4 fruit fly cellular contexts compared by ENCODE assay signal in the genomic region with DNA sequence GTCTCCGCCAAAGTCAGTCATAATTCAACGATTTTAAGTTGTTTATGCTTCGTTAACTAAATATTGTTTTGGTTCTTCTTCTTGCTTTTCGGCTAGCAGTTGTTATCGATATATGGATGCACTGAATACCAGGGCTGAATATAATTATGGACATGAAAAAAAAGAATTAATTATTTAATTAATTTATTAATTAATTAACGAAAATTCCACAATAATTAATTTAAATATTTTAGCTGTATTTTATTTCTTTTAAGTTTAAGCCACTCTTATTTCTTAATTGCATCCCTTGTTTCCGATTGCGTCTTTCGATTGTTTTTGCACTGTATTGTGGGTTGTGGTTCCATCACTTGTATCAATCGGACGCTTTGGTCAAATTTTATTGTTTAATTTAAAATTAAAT.
TF ChIP-seq lines count a peak whose summit lies in the region.

A gene (minus strand): TSS at position 112 of the 400 bp plus-strand sequence.
A gene (plus strand): TSS at position 326 of the 400 bp plus-strand sequence.

TF ChIP-seq in whole organism, adult, 20 proteins besides CTCF, POLR2A, EP300 and RAD21 (continued from another document):
- TF ChIP-seq bab1 (GFP tag; optimal IDR thresholded peaks at IDR 0.05; lab: Kevin White, UChicago) (peak; percentile 45), ovo (GFP tag; optimal IDR thresholded peaks at IDR 0.05; lab: Kevin White, UChicago) (peak; percentile 82), cnc (optimal IDR thresholded peaks at IDR 0.05; lab: Kevin White, UChicago) (no peak)

TF ChIP-seq in whole organism, embryonic, 481 proteins besides CTCF, POLR2A, EP300 and RAD21 (continued from another document and continues in another):
- TF ChIP-seq CG2116 (GFP tag; optimal IDR thresholded peaks at IDR 0.05; lab: Kevin White, UChicago) (peak; percentile 92), br (optimal IDR thresholded peaks at IDR 0.05; lab: Kevin White, UChicago) (no peak), CG8089 (GFP tag; optimal IDR thresholded peaks at IDR 0.05; lab: Kevin White, UChicago) (no peak), peb (GFP tag; IDR thresholded peaks at IDR 0.05; lab: Robert Waterston, UW) (peak; percentile 64), kay (GFP tag; optimal IDR thresholded peaks at IDR 0.05; lab: Kevin White, UChicago) (peak; percentile 67), eyg (GFP tag; optimal IDR thresholded peaks at IDR 0.05; lab: Kevin White, UChicago) (no peak), nmo (GFP tag; optimal IDR thresholded peaks at IDR 0.05; lab: Kevin White, UChicago) (peak; percentile 24), CG2875 (GFP tag; optimal IDR thresholded peaks at IDR 0.05; lab: Kevin White, UChicago) (peak; percentile 60), da (GFP tag; optimal IDR thresholded peaks at IDR 0.05; lab: Kevin White, UChicago) (no peak), CG10462 (GFP tag; optimal IDR thresholded peaks at IDR 0.05; lab: Kevin White, UChicago) (peak; percentile 66), CG4730 (GFP tag; IDR thresholded peaks at IDR 0.05; lab: Robert Waterston, UW) (peak; percentile 91), usp (GFP tag; optimal IDR thresholded peaks at IDR 0.05; lab: Kevin White, UChicago) (no peak), schlank (tag; optimal IDR thresholded peaks at IDR 0.05; lab: Kevin White, UChicago) (no peak), E2f2 (GFP tag; IDR thresholded peaks at IDR 0.05; lab: Robert Waterston, UW) (0 out of 2 replicates have a peak, but pooled peaks have one; percentile 49), CG13287 (GFP tag; IDR thresholded peaks at IDR 0.05; lab: Robert Waterston, UW; ENCODE audit: partially characterized antibody) (peak; percentile 90), mam (GFP tag; optimal IDR thresholded peaks at IDR 0.05; lab: Kevin White, UChicago) (peak; percentile 52), tna (GFP tag; IDR thresholded peaks at IDR 0.05; lab: Robert Waterston, UW; ENCODE audit: partially characterized antibody) (0 out of 2 replicates have a peak, but pooled peaks have one; percentile 7), Myb (GFP tag; optimal IDR thresholded peaks at IDR 0.05; lab: Kevin White, UChicago) (no peak), zen2 (GFP tag; IDR thresholded peaks at IDR 0.05; lab: Robert Waterston, UW; ENCODE audit: partially characterized antibody) (peak; percentile 67; the same call in 1 of the 3 replicates), CG15696 (tag; optimal IDR thresholded peaks at IDR 0.05; lab: Kevin White, UChicago) (peak; percentile 93), Chrac-16 (GFP tag; optimal IDR thresholded peaks at IDR 0.05; lab: Kevin White, UChicago) (peak; percentile 93), CG30431 (GFP tag; optimal IDR thresholded peaks at IDR 0.05; lab: Kevin White, UChicago) (no peak), wdn (GFP tag; IDR thresholded peaks at IDR 0.05; lab: Robert Waterston, UW) (no peak), CG15514 (GFP tag; optimal IDR thresholded peaks at IDR 0.05; lab: Kevin White, UChicago) (peak; percentile 96), ranshi (GFP tag; IDR thresholded peaks at IDR 0.05; lab: Robert Waterston, UW) (no peak), slou (GFP tag; optimal IDR thresholded peaks at IDR 0.05; lab: Kevin White, UChicago) (no peak), NC2α (GFP tag; optimal IDR thresholded peaks at IDR 0.05; lab: Kevin White, UChicago) (no peak), HLH4C (GFP tag; IDR thresholded peaks at IDR 0.05; lab: Robert Waterston, UW; ENCODE audit: partially characterized antibody) (peak; percentile 70), salm (tag; optimal IDR thresholded peaks at IDR 0.05; lab: Kevin White, UChicago) (peak; percentile 56), onecut (GFP tag; IDR thresholded peaks at IDR 0.05; lab: Robert Waterston, UW) (no peak), Trl (optimal IDR thresholded peaks at IDR 0.05; lab: Kevin White, UChicago) (no peak), Trl (GFP tag; optimal IDR thresholded peaks at IDR 0.05; lab: Kevin White, UChicago) (peak; percentile 7), fd96Cb (tag; optimal IDR thresholded peaks at IDR 0.05; lab: Kevin White, UChicago) (peak; percentile 72), Awh (GFP tag; IDR thresholded peaks at IDR 0.05; lab: Robert Waterston, UW) (peak; percentile 90), Atf-2 (GFP tag; optimal IDR thresholded peaks at IDR 0.05; lab: Kevin White, UChicago) (no peak), CG14965 (GFP tag; optimal IDR thresholded peaks at IDR 0.05; lab: Kevin White, UChicago; ENCODE audit: borderline replicate concordance) (no peak), CG33213 (GFP tag; optimal IDR thresholded peaks at IDR 0.05; lab: Kevin White, UChicago) (peak; percentile 38), Mrtf (GFP tag; IDR thresholded peaks at IDR 0.05; lab: Robert Waterston, UW) (no peak), CG10209 (GFP tag; optimal IDR thresholded peaks at IDR 0.05; lab: Kevin White, UChicago) (peak; percentile 78), Blimp-1 (GFP tag; optimal IDR thresholded peaks at IDR 0.05; lab: Kevin White, UChicago) (no peak)

TF ChIP-seq in whole organism, prepupa, 60 proteins besides CTCF, POLR2A, EP300 and RAD21 (continued from another document):
- TF ChIP-seq acj6 (GFP tag; optimal IDR thresholded peaks at IDR 0.05; lab: Kevin White, UChicago): no peak
- TF ChIP-seq ss (GFP tag; optimal IDR thresholded peaks at IDR 0.05; lab: Kevin White, UChicago): no peak
- TF ChIP-seq CG11762 (GFP tag; optimal IDR thresholded peaks at IDR 0.05; lab: Kevin White, UChicago; ENCODE audit: insufficient read depth): peak; percentile 29
- no peak for TF ChIP-seq CG8319 (GFP tag; optimal IDR thresholded peaks at IDR 0.05; lab: Kevin White, UChicago)
- TF ChIP-seq CG10631 (GFP tag; optimal IDR thresholded peaks at IDR 0.05; lab: Kevin White, UChicago): peak; percentile 89
- TF ChIP-seq Eip75B (GFP tag; optimal IDR thresholded peaks at IDR 0.05; lab: Kevin White, UChicago): no peak
- peak; percentile 32 for TF ChIP-seq CG1621 (tag; optimal IDR thresholded peaks at IDR 0.05; lab: Kevin White, UChicago)
- peak; percentile 80 for TF ChIP-seq Gug (GFP tag; IDR thresholded peaks at IDR 0.05; lab: Robert Waterston, UW)
- TF ChIP-seq net (GFP tag; optimal IDR thresholded peaks at IDR 0.05; lab: Kevin White, UChicago): no peak
- no peak for TF ChIP-seq Hr4 (GFP tag; optimal IDR thresholded peaks at IDR 0.05; lab: Kevin White, UChicago)
- no peak for TF ChIP-seq achi (GFP tag; optimal IDR thresholded peaks at IDR 0.05; lab: Kevin White, UChicago)
- TF ChIP-seq eg (GFP tag; IDR thresholded peaks at IDR 0.05; lab: Robert Waterston, UW): peak; percentile 80; the same call in 2 of the 3 replicates
- no peak for TF ChIP-seq CG16779 (tag; optimal IDR thresholded peaks at IDR 0.05; lab: Kevin White, UChicago)
- TF ChIP-seq Eip78C (GFP tag; lab: Kevin White, UChicago): no peak
- TF ChIP-seq CG6808 (GFP tag; optimal IDR thresholded peaks at IDR 0.05; lab: Kevin White, UChicago): no peak
- peak in 1 of 2 experiments; percentile 13 for TF ChIP-seq salr (GFP tag; optimal IDR thresholded peaks at IDR 0.05; lab: Kevin White, UChicago)
- TF ChIP-seq CG3032 (tag; optimal IDR thresholded peaks at IDR 0.05; lab: Kevin White, UChicago): peak; percentile 90
- TF ChIP-seq Met (GFP tag; optimal IDR thresholded peaks at IDR 0.05; lab: Kevin White, UChicago): no peak
- no peak for TF ChIP-seq CG34406 (GFP tag; optimal IDR thresholded peaks at IDR 0.05; lab: Kevin White, UChicago)
- no peak for TF ChIP-seq fd85E (GFP tag; optimal IDR thresholded peaks at IDR 0.05; lab: Kevin White, UChicago)
- TF ChIP-seq CG6163 (GFP tag; IDR thresholded peaks at IDR 0.05; lab: Robert Waterston, UW): no peak
- no peak for TF ChIP-seq pdm3 (GFP tag; optimal IDR thresholded peaks at IDR 0.05; lab: Kevin White, UChicago)
- peak; percentile 41 for TF ChIP-seq Sox15 (GFP tag; optimal IDR thresholded peaks at IDR 0.05; lab: Kevin White, UChicago)
- no peak for TF ChIP-seq Ets96B (tag; optimal IDR thresholded peaks at IDR 0.05; lab: Kevin White, UChicago)
- no peak for TF ChIP-seq dsx (GFP tag; optimal IDR thresholded peaks at IDR 0.05; lab: Kevin White, UChicago; ENCODE audit: poor library complexity, severe bottlenecking)

TF ChIP-seq in whole organism, pupa, 21 proteins besides CTCF, POLR2A, EP300 and RAD21 (continued from another document):
- peak; percentile 87 for TF ChIP-seq CG4496 (GFP tag; IDR thresholded peaks at IDR 0.05; lab: Robert Waterston, UW)
TF ChIP-seq in whole organism, pupa: peak in this region for 11.
